Worm (Caenorhabditis elegans) whole organism, L3 larva: ENCODE results near the gene dpy-2.

Experiments used
- ama-1 ChIP-seq: fragments of 150-350 bp; optimal IDR thresholded peaks from 2 replicates; lab custom pipeline; 2018
- ceh-82 ChIP-seq: fragments of 150-350 bp; optimal IDR thresholded peaks from 2 replicates; lab custom pipeline; 2014; ENCODE audit warnings: missing biosample characterization, missing genetic modification characterization
- nhr-11 ChIP-seq: fragments of 150-350 bp; optimal IDR thresholded peaks from 2 replicates; lab custom pipeline; 2014; ENCODE audit warnings: missing biosample characterization, missing genetic modification characterization
- nhr-28 ChIP-seq: fragments of 150-350 bp; optimal IDR thresholded peaks from 2 replicates; lab custom pipeline; 2014; ENCODE audit warnings: missing biosample characterization, missing genetic modification characterization
- nhr-77 ChIP-seq: fragments of 150-350 bp; optimal IDR thresholded peaks from 2 replicates; lab custom pipeline; 2014; ENCODE audit warnings: missing biosample characterization, missing genetic modification characterization
- pha-4 ChIP-seq: fragments of 150-350 bp; optimal IDR thresholded peaks from 2 replicates; lab custom pipeline; 2014; ENCODE audit warnings: missing biosample characterization, missing genetic modification reagents, missing genetic modification characterization
- ztf-11 ChIP-seq: fragments of 150-350 bp; optimal IDR thresholded peaks from 2 replicates; lab custom pipeline; 2014; ENCODE audit warnings: missing biosample characterization, missing genetic modification characterization

- TF ChIP-seq ceh-82, result no peak
- TF ChIP-seq nhr-11 (tag; lab: Kevin White, UChicago), result no peak
- TF ChIP-seq pha-4 (tag; lab: Kevin White, UChicago), result no peak
- no peak for TF ChIP-seq nhr-77 (tag; lab: Kevin White, UChicago)
- TF ChIP-seq ztf-11 (tag; lab: Kevin White, UChicago), result no peak
- TF ChIP-seq nhr-28 (tag; lab: Kevin White, UChicago), result no peak
- TF ChIP-seq ama-1 (lab: Kevin White, UChicago), result no peak
Measured at ce11 chrII:6713832-6714342, at the start of gene dpy-2.
